Fruit fly (Drosophila melanogaster) whole organism, embryonic: ENCODE measurements around the gene cbt.

Experiments
- Antp ChIP-seq: fragments of 200-800 bp; sonication (Bioruptor generic); optimal IDR thresholded peaks from 3 replicates; lab custom pipeline; 2016; ENCODE audit warnings: missing biosample characterization, missing genetic modification characterization
- B-H1 ChIP-seq: fragments of 200-800 bp; sonication (Bioruptor generic); IDR thresholded peaks from 3 replicates; pipeline ENCODE4 v1.3.6; 2022; ENCODE audit warnings: missing biosample characterization, missing genetic modification characterization
- CG10209 ChIP-seq: fragments of 200-800 bp; sonication (Bioruptor generic); optimal IDR thresholded peaks from 3 replicates; lab custom pipeline; 2017; ENCODE audit warnings: missing biosample characterization, mild to moderate bottlenecking, missing genetic modification characterization, missing genetic modification reagents
- CG10462 ChIP-seq: fragments of 200-800 bp; sonication (Bioruptor generic); optimal IDR thresholded peaks from 2 replicates; lab custom pipeline; 2016; ENCODE audit warnings: missing biosample characterization, missing genetic modification characterization
- CG12071 ChIP-seq: fragments of 200-800 bp; sonication (Bioruptor generic); optimal IDR thresholded peaks from 3 replicates; lab custom pipeline; 2018; ENCODE audit warnings: missing biosample characterization, mild to moderate bottlenecking, missing genetic modification characterization
- CG12236 ChIP-seq: fragments of 200-800 bp; sonication (Bioruptor generic); optimal IDR thresholded peaks from 2 replicates; lab custom pipeline; 2016; ENCODE audit warnings: missing biosample characterization, missing genetic modification characterization
- CG12744 ChIP-seq: fragments of 200-800 bp; sonication (Bioruptor generic); optimal IDR thresholded peaks from 2 replicates; lab custom pipeline; 2016; ENCODE audit warnings: missing biosample characterization, missing genetic modification characterization
- CG13775 ChIP-seq: fragments of 200-800 bp; sonication (Bioruptor generic); optimal IDR thresholded peaks from 3 replicates; lab custom pipeline; 2017; ENCODE audit warnings: missing biosample characterization, mild to moderate bottlenecking, missing genetic modification characterization
- CG14667 ChIP-seq: fragments of 200-800 bp; sonication (Bioruptor generic); IDR thresholded peaks from 2 replicates; pipeline ENCODE4 v1.3.6; 2022; ENCODE audit warnings: missing biosample characterization, missing genetic modification characterization
- CG15696 ChIP-seq: fragments of 200-800 bp; sonication (Bioruptor generic); optimal IDR thresholded peaks from 2 replicates; lab custom pipeline; 2019; ENCODE audit warnings: missing biosample characterization, mild to moderate bottlenecking, missing genetic modification characterization, moderate library complexity
- CG16815 ChIP-seq: fragments of 200-800 bp; sonication (Bioruptor generic); optimal IDR thresholded peaks from 3 replicates; lab custom pipeline; 2017; ENCODE audit warnings: missing biosample characterization, mild to moderate bottlenecking, missing genetic modification characterization
- CG17359 ChIP-seq: fragments of 200-800 bp; sonication (Bioruptor generic); optimal IDR thresholded peaks from 3 replicates; lab custom pipeline; 2018; ENCODE audit warnings: missing biosample characterization, mild to moderate bottlenecking, missing genetic modification characterization, moderate library complexity
- CG2712 ChIP-seq: fragments of 200-800 bp; optimal IDR thresholded peaks from 3 replicates; lab custom pipeline; 2019; ENCODE audit warnings: missing biosample characterization, mild to moderate bottlenecking, missing genetic modification characterization, moderate library complexity
- CG2889 ChIP-seq: fragments of 200-800 bp; sonication (Bioruptor generic); IDR thresholded peaks from 3 replicates; pipeline ENCODE4 v1.3.6; 2022; ENCODE audit warnings: missing biosample characterization, missing genetic modification characterization
- CG30403 ChIP-seq: fragments of 200-800 bp; sonication (Bioruptor generic); optimal IDR thresholded peaks from 3 replicates; lab custom pipeline; 2016; ENCODE audit warnings: missing biosample characterization, missing genetic modification characterization
- CG3847 ChIP-seq: fragments of 200-800 bp; sonication (Bioruptor generic); IDR thresholded peaks from 2 replicates; pipeline ENCODE4 v1.3.6; 2022; ENCODE audit warnings: missing biosample characterization, missing genetic modification characterization
- CG6272 ChIP-seq: fragments of 200-800 bp; sonication (Bioruptor generic); IDR thresholded peaks from 2 replicates; pipeline ENCODE4 v1.3.6; 2022; ENCODE audit warnings: missing biosample characterization, missing genetic modification characterization
- CG9727 ChIP-seq: fragments of 200-800 bp; sonication (Bioruptor generic); optimal IDR thresholded peaks from 3 replicates; lab custom pipeline; 2017; ENCODE audit warnings: missing biosample characterization, mild to moderate bottlenecking, missing genetic modification characterization
- CG9817 ChIP-seq: fragments of 200-800 bp; sonication (Bioruptor generic); optimal IDR thresholded peaks from 2 replicates; lab custom pipeline; 2018; ENCODE audit warnings: missing biosample characterization, mild to moderate bottlenecking, missing genetic modification characterization, moderate library complexity
- CTCF ChIP-seq: fragments of 200-800 bp; sonication (Bioruptor generic); optimal IDR thresholded peaks from 2 replicates; lab custom pipeline; 2017; ENCODE audit warnings: missing biosample characterization, mild to moderate bottlenecking, missing genetic modification characterization, moderate library complexity
- CoRest ChIP-seq: fragments of 200-800 bp; sonication (Bioruptor generic); optimal IDR thresholded peaks from 3 replicates; lab custom pipeline; 2018; ENCODE audit warnings: missing biosample characterization, mild to moderate bottlenecking, missing genetic modification characterization, moderate library complexity
- D ChIP-seq, 2 experiments: fragments of 200-800 bp in 1 of 2; fragments of >200 bp in 1 of 2; sonication (Bioruptor generic) in 1 of 2; optimal IDR thresholded peaks; 2 replicates in 1 of 2; 3 replicates in 1 of 2; lab custom pipeline; 2017; ENCODE audit warnings: mild to moderate bottlenecking in 1 of 2, missing biosample characterization in 1 of 2, missing genetic modification characterization in 1 of 2, missing genetic modification reagents in 1 of 2
- Deaf1 ChIP-seq: fragments of 200-800 bp; optimal IDR thresholded peaks from 3 replicates; lab custom pipeline; 2019; ENCODE audit warnings: missing biosample characterization, mild to moderate bottlenecking, missing genetic modification characterization, moderate library complexity
- Fer1 ChIP-seq: fragments of 200-800 bp; sonication (Bioruptor generic); optimal IDR thresholded peaks from 2 replicates; lab custom pipeline; 2017; ENCODE audit warnings: missing biosample characterization, mild to moderate bottlenecking, missing genetic modification characterization
- Hr51 ChIP-seq, 2 experiments: fragments of 200-800 bp; sonication (Bioruptor generic); optimal IDR thresholded peaks; 2 replicates in 1 of 2; 3 replicates in 1 of 2; lab custom pipeline; 2016 to 2018; ENCODE audit warnings: missing biosample characterization in 2 of 2, missing genetic modification characterization in 2 of 2, mild to moderate bottlenecking in 1 of 2, moderate library complexity in 1 of 2
- Lhr ChIP-seq: fragments of 200-800 bp; sonication (Bioruptor generic); optimal IDR thresholded peaks from 3 replicates; lab custom pipeline; 2017; ENCODE audit warnings: mild to moderate bottlenecking, missing biosample characterization, missing genetic modification reagents, missing genetic modification characterization
- Nf-YA ChIP-seq: fragments of 200-800 bp; sonication (Bioruptor generic); IDR thresholded peaks from 2 replicates; pipeline ENCODE4 v1.3.6; 2022; ENCODE audit warnings: missing biosample characterization, missing genetic modification characterization
- Ptx1 ChIP-seq: fragments of 200-800 bp; sonication (Bioruptor generic); IDR thresholded peaks from 2 replicates; pipeline ENCODE4 v1.3.6; 2022; ENCODE audit warnings: missing biosample characterization, missing genetic modification characterization
- Scr ChIP-seq: fragments of 200-800 bp; sonication (Bioruptor generic); IDR thresholded peaks from 2 replicates; pipeline ENCODE4 v1.3.6; 2022; ENCODE audit warnings: missing biosample characterization, missing genetic modification characterization; ENCODE audit not compliant: partially characterized antibody
- Spps ChIP-seq: fragments of 200-800 bp; sonication (Bioruptor generic); optimal IDR thresholded peaks from 2 replicates; lab custom pipeline; 2018; ENCODE audit warnings: missing biosample characterization, mild to moderate bottlenecking, missing genetic modification characterization
- Usf ChIP-seq: fragments of 200-800 bp; sonication (Bioruptor generic); optimal IDR thresholded peaks from 2 replicates; lab custom pipeline; 2017; ENCODE audit warnings: missing genotype, missing biosample characterization, missing genetic modification characterization
- Xbp1 ChIP-seq: fragments of 200-800 bp; sonication (Bioruptor generic); optimal IDR thresholded peaks from 3 replicates; lab custom pipeline; 2016; ENCODE audit warnings: missing biosample characterization, mild to moderate bottlenecking, missing genetic modification characterization
- ac ChIP-seq: fragments of 200-800 bp; sonication (Bioruptor generic); optimal IDR thresholded peaks from 3 replicates; lab custom pipeline; 2017; ENCODE audit warnings: missing biosample characterization, mild to moderate bottlenecking, missing genetic modification characterization
- cwo ChIP-seq: fragments of 200-800 bp; sonication (Bioruptor generic); optimal IDR thresholded peaks from 3 replicates; lab custom pipeline; 2017; ENCODE audit warnings: missing biosample characterization, missing genetic modification characterization, mild to moderate bottlenecking, moderate library complexity, missing genetic modification reagents
- dmrt99B ChIP-seq: fragments of 200-800 bp; sonication (Bioruptor generic); optimal IDR thresholded peaks from 2 replicates; lab custom pipeline; 2018; ENCODE audit warnings: missing biosample characterization, mild to moderate bottlenecking, missing genetic modification characterization, moderate library complexity
- dpn ChIP-seq, 2 experiments: fragments of 200-800 bp; sonication (Bioruptor generic); optimal IDR thresholded peaks; 3 replicates each; lab custom pipeline; 2016; ENCODE audit warnings: missing biosample characterization in 2 of 2, missing genetic modification characterization in 2 of 2
- gfzf ChIP-seq: fragments of 200-800 bp; sonication (Bioruptor generic); optimal IDR thresholded peaks from 2 replicates; lab custom pipeline; 2016; ENCODE audit warnings: missing biosample characterization, mild to moderate bottlenecking, missing genetic modification characterization, moderate library complexity
- gsb-n ChIP-seq: fragments of 200-800 bp; sonication (Bioruptor generic); optimal IDR thresholded peaks from 3 replicates; lab custom pipeline; 2018; ENCODE audit warnings: missing biosample characterization, mild to moderate bottlenecking, missing genetic modification characterization
- h ChIP-seq: fragments of >200 bp; optimal IDR thresholded peaks from 2 replicates; lab custom pipeline; 2017
- hb ChIP-seq: fragments of 200-800 bp; sonication (Bioruptor generic); IDR thresholded peaks from 3 replicates; pipeline ENCODE4 v1.3.6; 2022; ENCODE audit warnings: missing biosample characterization, missing genetic modification characterization; ENCODE audit not compliant: partially characterized antibody
- lab ChIP-seq: fragments of 200-800 bp; sonication (Bioruptor generic); optimal IDR thresholded peaks from 3 replicates; lab custom pipeline; 2017; ENCODE audit warnings: missing biosample characterization, missing genetic modification characterization, mild to moderate bottlenecking, moderate library complexity, missing genetic modification reagents
- lola ChIP-seq, 3 experiments: fragments of >200 bp in 2 of 3; fragments of 200-800 bp in 1 of 3; sonication (Bioruptor generic) in 1 of 3; optimal IDR thresholded peaks; 2 replicates each; lab custom pipeline; 2017 to 2019; ENCODE audit warnings: missing biosample characterization in 3 of 3, missing genetic modification characterization in 3 of 3, mild to moderate bottlenecking in 1 of 3, moderate library complexity in 1 of 3
- sens ChIP-seq: fragments of 200-800 bp; sonication (Bioruptor generic); peaks from one replicate; lab custom pipeline; 2016; ENCODE audit warnings: missing biosample characterization, missing genetic modification characterization
- sob ChIP-seq: fragments of 200-800 bp; sonication (Bioruptor generic); IDR thresholded peaks from 2 replicates; pipeline ENCODE4 v1.3.6; 2022; ENCODE audit warnings: missing biosample characterization, missing genetic modification characterization
- sr ChIP-seq: fragments of 200-800 bp; sonication (Bioruptor generic); IDR thresholded peaks from 3 replicates; pipeline ENCODE4 v1.3.6; 2022; ENCODE audit warnings: missing biosample characterization, missing genetic modification characterization
- tgo ChIP-seq: fragments of 200-800 bp; sonication (Bioruptor generic); IDR thresholded peaks from 3 replicates; pipeline ENCODE4 v1.3.6; 2022; ENCODE audit warnings: missing biosample characterization, missing genetic modification characterization
- vfl ChIP-seq: fragments of 200-800 bp; sonication (Bioruptor generic); optimal IDR thresholded peaks from 2 replicates; lab custom pipeline; 2016; ENCODE audit warnings: missing biosample characterization, missing genetic modification characterization
- z ChIP-seq: fragments of 200-800 bp; sonication (Bioruptor generic); IDR thresholded peaks from 3 replicates; pipeline ENCODE4 v1.3.6; 2022; ENCODE audit warnings: missing biosample characterization, missing genetic modification characterization

Gene cbt

dm6 chr2L:523165-523835, 43.8 kb upstream of the cbt start (continued):
- TF ChIP-seq cwo (GFP tag; lab: Kevin White, UChicago) (peak; percentile 49), D (optimal IDR thresholded peaks at IDR 0.05; lab: Kevin White, UChicago) (no peak), D (GFP tag; optimal IDR thresholded peaks at IDR 0.05; lab: Kevin White, UChicago) (no peak), CG2712 (tag; lab: Kevin White, UChicago) (peak; percentile 48), CG10462 (no peak), CG12071 (GFP tag; lab: Kevin White, UChicago) (peak; percentile 71), CG12744 (GFP tag; lab: Kevin White, UChicago) (peak; percentile 8), CG15696 (tag; lab: Kevin White, UChicago) (no peak), CG6272 (GFP tag; lab: Robert Waterston, UW) (no peak), lab (GFP tag; lab: Kevin White, UChicago) (peak; percentile 41), vfl (GFP tag; lab: Kevin White, UChicago) (no peak), Deaf1 (tag; lab: Kevin White, UChicago) (peak; percentile 99), Ptx1 (GFP tag; lab: Robert Waterston, UW) (no peak), sr (GFP tag; lab: Robert Waterston, UW) (0 out of 3 replicates have a peak, but pooled peaks have one; percentile 42), B-H1 (GFP tag; lab: Robert Waterston, UW) (no peak; the same call in 2 of the 3 replicates)

DNA sequence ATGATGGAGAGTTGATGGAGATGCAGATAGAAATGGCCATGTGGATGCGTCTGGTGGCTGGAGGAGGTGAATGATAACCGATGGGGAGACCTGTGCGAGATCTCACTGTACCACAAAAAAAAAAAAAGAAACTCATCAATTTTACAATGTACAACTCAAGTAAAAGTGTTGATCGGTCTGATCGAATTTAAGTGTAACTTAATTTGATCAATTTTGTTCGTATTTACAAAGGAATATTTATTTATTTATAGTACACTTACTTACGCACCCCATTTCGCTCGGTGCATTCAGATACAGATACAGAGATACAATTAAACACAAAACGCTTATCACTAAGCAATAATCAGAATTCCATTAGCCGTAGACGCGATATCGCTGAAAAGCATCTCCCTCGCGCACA, 43.3 kb upstream of the cbt start:
- no peak for TF ChIP-seq Scr (GFP tag; lab: Robert Waterston, UW)
- peak; percentile 53 for TF ChIP-seq CoRest (tag; lab: Kevin White, UChicago)
- TF ChIP-seq CTCF (GFP tag; lab: Kevin White, UChicago): peak; percentile 8
- TF ChIP-seq CG2889 (GFP tag; lab: Robert Waterston, UW): no peak
- TF ChIP-seq lola (GFP tag; optimal IDR thresholded peaks at IDR 0.05; lab: Kevin White, UChicago): peak in 1 of 3 experiments; percentile 66
- peak; percentile 16; the same call in 1 of the 2 replicates for TF ChIP-seq CG14667 (GFP tag; lab: Robert Waterston, UW)
- TF ChIP-seq Hr51 (GFP tag; optimal IDR thresholded peaks at IDR 0.05; lab: Kevin White, UChicago): peak in 1 of 2 experiments; percentile 39
- peak; percentile 34; the same call in 1 of the 2 replicates for TF ChIP-seq Nf-YA (GFP tag; lab: Robert Waterston, UW)
- no peak for TF ChIP-seq CG12236
- TF ChIP-seq CG17359 (tag; lab: Kevin White, UChicago): peak; percentile 27
- TF ChIP-seq CG9817 (tag; lab: Kevin White, UChicago): no peak
- no peak for TF ChIP-seq Fer1 (GFP tag; lab: Kevin White, UChicago)
- no peak for TF ChIP-seq ac (GFP tag; lab: Kevin White, UChicago)
- TF ChIP-seq CG9727 (GFP tag; lab: Kevin White, UChicago): peak; percentile 47
- TF ChIP-seq Antp (GFP tag; lab: Kevin White, UChicago): peak; percentile 20
- TF ChIP-seq gsb-n: peak; percentile 58
- TF ChIP-seq Xbp1: peak; percentile 59
- peak; percentile 58 for TF ChIP-seq CG30403 (GFP tag; lab: Kevin White, UChicago)
- peak; percentile 30 for TF ChIP-seq Usf (GFP tag; lab: Kevin White, UChicago)
- TF ChIP-seq CG3847 (GFP tag; lab: Robert Waterston, UW): no peak
- TF ChIP-seq tgo (GFP tag; lab: Robert Waterston, UW): peak; percentile 60; the same call in 2 of the 3 replicates
- TF ChIP-seq gfzf (GFP tag; lab: Kevin White, UChicago): no peak
- 0 out of 3 replicates have a peak, but pooled peaks have one; percentile 38 for TF ChIP-seq z (GFP tag; lab: Robert Waterston, UW)
- peak in 1 of 2 experiments; percentile 32 for TF ChIP-seq dpn (GFP tag; optimal IDR thresholded peaks at IDR 0.05; lab: Kevin White, UChicago)
- peak; percentile 44 for TF ChIP-seq CG13775 (GFP tag; lab: Kevin White, UChicago)
- TF ChIP-seq sens (GFP tag; lab: Kevin White, UChicago): peak; percentile 91
- peak; percentile 53 for TF ChIP-seq Spps
- peak; percentile 29 for TF ChIP-seq CG16815 (GFP tag; lab: Kevin White, UChicago)
- TF ChIP-seq hb (GFP tag; lab: Robert Waterston, UW): no peak
- TF ChIP-seq Lhr (GFP tag; lab: Kevin White, UChicago): peak; percentile 43
- TF ChIP-seq dmrt99B (tag; lab: Kevin White, UChicago): peak; percentile 70
- peak; percentile 62 for TF ChIP-seq CG10209 (GFP tag; lab: Kevin White, UChicago)
- peak; percentile 43; the same call in 1 of the 2 replicates for TF ChIP-seq sob (GFP tag; lab: Robert Waterston, UW)
- TF ChIP-seq h (lab: Kevin White, UChicago): no peak
